Fruit fly (Drosophila melanogaster) S2 (cell line): ENCODE data around the gene CG13690.
A peak's percentile ranks its signal among the peaks of the same experiment; 100 is the strongest.

Source experiments
- CG8478 ChIP-seq: fragments of >200 bp; optimal IDR thresholded peaks from 2 replicates; lab custom pipeline; 2018
- CTCF ChIP-seq, 2 experiments: fragments of >200 bp; optimal IDR thresholded peaks; 2 replicates each; lab custom pipeline; 2018

DNA sequence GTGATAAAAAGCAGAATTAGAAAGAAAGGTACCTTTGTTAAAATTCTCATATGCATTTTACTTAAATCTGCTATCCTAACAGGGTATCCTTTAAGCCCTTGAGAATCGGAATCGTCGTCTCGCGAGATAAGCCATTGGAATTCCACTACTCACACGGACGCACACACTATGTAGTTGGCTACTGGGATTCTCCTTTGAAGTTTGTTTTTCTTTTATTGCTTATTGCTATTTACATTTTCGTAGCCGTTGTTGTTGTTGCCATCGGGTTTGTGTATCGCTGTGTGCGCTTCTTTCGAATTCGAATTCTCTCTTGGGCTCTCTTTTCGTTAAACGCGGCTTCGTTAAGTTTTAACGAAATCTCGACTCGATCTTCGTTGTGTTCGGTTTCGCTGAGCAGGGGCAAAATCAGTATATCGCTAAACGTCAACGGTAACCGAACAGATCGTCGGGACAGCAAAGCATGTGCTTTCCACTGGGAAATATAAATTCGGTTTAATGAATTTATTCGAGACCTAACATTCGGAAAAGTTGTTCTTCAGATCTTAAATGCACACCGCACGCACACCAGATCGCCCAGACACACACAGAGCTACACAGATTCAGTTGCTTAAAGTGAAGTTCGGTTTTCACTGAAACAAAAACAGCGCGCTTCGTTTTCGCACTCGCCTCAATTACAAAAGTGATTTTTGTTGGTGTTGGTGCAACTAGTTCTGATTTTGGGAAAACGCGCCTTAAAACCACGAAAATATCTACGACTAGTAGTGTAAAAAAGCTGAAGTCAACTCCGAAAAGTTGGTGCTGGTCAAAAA is 11.6 kb upstream of the CG13690 start, which contains the start of gene ex:
- TF ChIP-seq CTCF (optimal IDR thresholded peaks at IDR 0.05; lab: Kevin White, UChicago) (peak in 1 of 2 experiments; percentile 24), CG8478 (lab: Kevin White, UChicago) (no peak)
